Worm (Caenorhabditis elegans): ENCODE data around the gene srh-83.

DNA sequence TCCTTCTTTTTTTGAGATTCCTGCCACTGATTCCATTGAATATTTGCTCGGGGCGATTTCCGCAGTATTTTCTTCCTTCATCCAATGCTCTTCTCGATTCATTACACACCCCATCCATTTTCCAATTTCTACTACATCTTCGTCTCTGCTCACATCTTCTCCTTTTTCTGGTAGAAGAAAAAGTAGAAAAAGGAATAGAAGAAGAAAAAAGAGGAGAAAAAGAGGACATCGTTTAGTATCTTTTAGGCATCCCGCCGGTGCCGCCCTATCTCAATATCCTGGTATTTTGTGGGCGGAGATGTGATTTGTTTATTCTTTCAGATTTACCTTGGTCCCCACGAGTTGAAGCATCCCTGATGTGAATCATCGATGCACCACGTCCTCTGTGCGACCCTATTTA, 10.9 kb downstream of the srh-83 start, which contains the start of gene lgc-39:
- TF ChIP-seq nhr-28 (tag; optimal IDR thresholded peaks at IDR 0.05): no peak
- no peak for TF ChIP-seq ztf-11 (tag; optimal IDR thresholded peaks at IDR 0.05)
- no peak for TF ChIP-seq unc-62 (GFP tag; optimal IDR thresholded peaks at IDR 0.05)

All from whole organism, mixed stage, embryonic.